Fruit fly (Drosophila melanogaster): ENCODE results near the gene pins.

pins gene

dm6 chr3R:27557970-27558659, 24.5 kb upstream of the pins start:
- TF ChIP-seq Jra (GFP tag; optimal IDR thresholded peaks at IDR 0.05) = no peak

dm6 chr3R:27558660-27559319, 23.9 kb upstream of the pins start, which contains the start of gene Klp98A:
Gene Klp98A, minus strand, starts transcription at chr3R:27559145.
- no peak for TF ChIP-seq sage (GFP tag; optimal IDR thresholded peaks at IDR 0.05)
- no peak for TF ChIP-seq OdsH (GFP tag; optimal IDR thresholded peaks at IDR 0.05)
- TF ChIP-seq Dfd (GFP tag; optimal IDR thresholded peaks at IDR 0.05) = no peak
- TF ChIP-seq brk (GFP tag; optimal IDR thresholded peaks at IDR 0.05) = no peak
- no peak for TF ChIP-seq foxo (GFP tag; optimal IDR thresholded peaks at IDR 0.05)
- no peak for TF ChIP-seq dmrt93B (GFP tag; optimal IDR thresholded peaks at IDR 0.05)
- TF ChIP-seq Hr83 (GFP tag; optimal IDR thresholded peaks at IDR 0.05; ENCODE audit: poor library complexity, severe bottlenecking) = peak; percentile 40
- no peak for TF ChIP-seq CG32264 (GFP tag; optimal IDR thresholded peaks at IDR 0.05)
- no peak for TF ChIP-seq sv (GFP tag; optimal IDR thresholded peaks at IDR 0.05)
- no peak for TF ChIP-seq rgr (GFP tag; optimal IDR thresholded peaks at IDR 0.05)
- TF ChIP-seq dsf (GFP tag; optimal IDR thresholded peaks at IDR 0.05; ENCODE audit: borderline replicate concordance) = no peak
- TF ChIP-seq Mio (GFP tag; optimal IDR thresholded peaks at IDR 0.05) = no peak
- no peak for TF ChIP-seq h (GFP tag; optimal IDR thresholded peaks at IDR 0.05)
- no peak for TF ChIP-seq Abd-B (GFP tag; optimal IDR thresholded peaks at IDR 0.05)
- TF ChIP-seq dl (GFP tag; optimal IDR thresholded peaks at IDR 0.05; ENCODE audit: insufficient read depth in 1 of 2, partially characterized antibody in 2 of 2) = no peak
- TF ChIP-seq Hnf4 (GFP tag; optimal IDR thresholded peaks at IDR 0.05) = peak; percentile 12
- TF ChIP-seq jim (GFP tag; optimal IDR thresholded peaks at IDR 0.05) = no peak
- no peak for TF ChIP-seq fru (GFP tag; optimal IDR thresholded peaks at IDR 0.05)
- TF ChIP-seq Hr78 (GFP tag; optimal IDR thresholded peaks at IDR 0.05) = no peak
- no peak for TF ChIP-seq Sp1 (GFP tag; optimal IDR thresholded peaks at IDR 0.05)
- no peak for TF ChIP-seq br (GFP tag; optimal IDR thresholded peaks at IDR 0.05)
- no peak for TF ChIP-seq woc (GFP tag; optimal IDR thresholded peaks at IDR 0.05)
- TF ChIP-seq psq (GFP tag; optimal IDR thresholded peaks at IDR 0.05) = peak; percentile 70
- TF ChIP-seq Jra (GFP tag; optimal IDR thresholded peaks at IDR 0.05) = no peak
- no peak for TF ChIP-seq Dif (GFP tag; optimal IDR thresholded peaks at IDR 0.05; ENCODE audit: partially characterized antibody)
- TF ChIP-seq CG9705 (GFP tag; optimal IDR thresholded peaks at IDR 0.05) = no peak
- TF ChIP-seq GATAd (GFP tag; optimal IDR thresholded peaks at IDR 0.05) = no peak
- no peak for TF ChIP-seq HLH106 (tag; optimal IDR thresholded peaks at IDR 0.05)
- TF ChIP-seq Vsx2 (GFP tag; optimal IDR thresholded peaks at IDR 0.05; ENCODE audit: partially characterized antibody) = no peak
- TF ChIP-seq Myc (optimal IDR thresholded peaks at IDR 0.05) = peak; percentile 78
- TF ChIP-seq pan (optimal IDR thresholded peaks at IDR 0.05) = no peak

dm6 chr3R:27561114-27561513, 21.5 kb upstream of the pins start, which contains the start of gene CG5646:
Gene CG5646, minus strand, starts transcription at chr3R:27561319.
- TF ChIP-seq Dif (GFP tag; optimal IDR thresholded peaks at IDR 0.05; ENCODE audit: partially characterized antibody) (peak; percentile 50), Vsx2 (GFP tag; optimal IDR thresholded peaks at IDR 0.05; ENCODE audit: partially characterized antibody) (peak; percentile 10), ey (GFP tag; optimal IDR thresholded peaks at IDR 0.05) (no peak)

- no peak for TF ChIP-seq CG9705 (GFP tag; optimal IDR thresholded peaks at IDR 0.05)
- no peak for TF ChIP-seq dl (GFP tag; optimal IDR thresholded peaks at IDR 0.05; ENCODE audit: insufficient read depth in 1 of 2, partially characterized antibody in 2 of 2)
- TF ChIP-seq dsf (GFP tag; optimal IDR thresholded peaks at IDR 0.05; ENCODE audit: borderline replicate concordance) = no peak
- no peak for TF ChIP-seq Abd-B (GFP tag; optimal IDR thresholded peaks at IDR 0.05)
- TF ChIP-seq Dif (GFP tag; optimal IDR thresholded peaks at IDR 0.05; ENCODE audit: partially characterized antibody) = no peak
- no peak for TF ChIP-seq foxo (GFP tag; optimal IDR thresholded peaks at IDR 0.05)
- no peak for TF ChIP-seq Hr83 (GFP tag; optimal IDR thresholded peaks at IDR 0.05; ENCODE audit: poor library complexity, severe bottlenecking)
- TF ChIP-seq Dfd (GFP tag; optimal IDR thresholded peaks at IDR 0.05) = no peak
- TF ChIP-seq Rel (GFP tag; optimal IDR thresholded peaks at IDR 0.05) = no peak
- peak; percentile 2 for TF ChIP-seq Rel (tag; optimal IDR thresholded peaks at IDR 0.05)
- TF ChIP-seq N (GFP tag; optimal IDR thresholded peaks at IDR 0.05) = no peak
- no peak for TF ChIP-seq Myc (optimal IDR thresholded peaks at IDR 0.05)
- no peak for TF ChIP-seq Sp1 (GFP tag; optimal IDR thresholded peaks at IDR 0.05)
- TF ChIP-seq tai (GFP tag; optimal IDR thresholded peaks at IDR 0.05) = peak; percentile 6
- TF ChIP-seq Hnf4 (GFP tag; optimal IDR thresholded peaks at IDR 0.05) = no peak
- TF ChIP-seq GATAd (GFP tag; optimal IDR thresholded peaks at IDR 0.05) = no peak
- TF ChIP-seq fru (GFP tag; optimal IDR thresholded peaks at IDR 0.05) = no peak
- no peak for TF ChIP-seq sage (GFP tag; optimal IDR thresholded peaks at IDR 0.05)
- TF ChIP-seq br (GFP tag; optimal IDR thresholded peaks at IDR 0.05) = no peak
Observed at dm6 chr3R:27568545-27568944, 14.1 kb upstream of the pins start.
